Worm (Caenorhabditis elegans): ENCODE measurements around the gene Y39A1A.3.

Gene Y39A1A.3

ce11 chrIII:10575320-10575719, 21.0 kb downstream of the Y39A1A.3 start, which contains the start of gene Y45F3A.4:
Y45F3A.4 (minus strand) TSS chrIII:10575420.
- no peak for TF ChIP-seq elt-1 (tag; optimal IDR thresholded peaks at IDR 0.05; ENCODE audit: borderline replicate concordance, insufficient read depth)
- TF ChIP-seq nhr-2 (tag; optimal IDR thresholded peaks at IDR 0.05) = no peak
- no peak for TF ChIP-seq pha-4 (tag; optimal IDR thresholded peaks at IDR 0.05)
- no peak for TF ChIP-seq ceh-43 (GFP tag; optimal IDR thresholded peaks at IDR 0.05)
- TF ChIP-seq blmp-1 (tag; optimal IDR thresholded peaks at IDR 0.05) = no peak
- TF ChIP-seq snpc-4 (tag; optimal IDR thresholded peaks at IDR 0.05) = no peak
- no peak for TF ChIP-seq elt-3 (tag; optimal IDR thresholded peaks at IDR 0.05)
- TF ChIP-seq bed-3 (GFP tag; optimal IDR thresholded peaks at IDR 0.05) = no peak
- TF ChIP-seq ham-2 (GFP tag; optimal IDR thresholded peaks at IDR 0.05) = no peak
- no peak for TF ChIP-seq mab-5 (tag; optimal IDR thresholded peaks at IDR 0.05)
- TF ChIP-seq nhr-237 (tag; optimal IDR thresholded peaks at IDR 0.05) = no peak
- TF ChIP-seq cnd-1 (tag; optimal IDR thresholded peaks at IDR 0.05) = no peak
- no peak for TF ChIP-seq M03D4.4 (tag; optimal IDR thresholded peaks at IDR 0.05)

- no peak for TF ChIP-seq elt-1 (tag; optimal IDR thresholded peaks at IDR 0.05; ENCODE audit: borderline replicate concordance, insufficient read depth)
- no peak for TF ChIP-seq cnd-1 (tag; optimal IDR thresholded peaks at IDR 0.05)
- no peak for TF ChIP-seq lin-13 (tag; optimal IDR thresholded peaks at IDR 0.05)
- TF ChIP-seq flh-1 (GFP tag; optimal IDR thresholded peaks at IDR 0.05) = no peak
- TF ChIP-seq elt-3 (tag; optimal IDR thresholded peaks at IDR 0.05) = no peak
- TF ChIP-seq snpc-4 (tag; optimal IDR thresholded peaks at IDR 0.05) = no peak
- TF ChIP-seq nhr-28 (tag; optimal IDR thresholded peaks at IDR 0.05) = no peak
- no peak for TF ChIP-seq ceh-39 (tag; optimal IDR thresholded peaks at IDR 0.05)
- TF ChIP-seq nhr-237 (tag; optimal IDR thresholded peaks at IDR 0.05) = no peak
- TF ChIP-seq ceh-43 (GFP tag; optimal IDR thresholded peaks at IDR 0.05) = no peak
- no peak for TF ChIP-seq tbx-8 (GFP tag; optimal IDR thresholded peaks at IDR 0.05)
- no peak for TF ChIP-seq ham-2 (GFP tag; optimal IDR thresholded peaks at IDR 0.05)
- no peak for TF ChIP-seq unc-39 (tag; optimal IDR thresholded peaks at IDR 0.05)
- TF ChIP-seq lin-32 (GFP tag; optimal IDR thresholded peaks at IDR 0.05) = no peak
Observed at ce11 chrIII:10569246-10569645, 27.0 kb downstream of the Y39A1A.3 start.

- TF ChIP-seq sem-2 (GFP tag; optimal IDR thresholded peaks at IDR 0.05) = no peak
- no peak for TF ChIP-seq ham-2 (GFP tag; optimal IDR thresholded peaks at IDR 0.05)
- TF ChIP-seq nhr-12 (tag; optimal IDR thresholded peaks at IDR 0.05) = no peak
- no peak for TF ChIP-seq flh-1 (GFP tag; optimal IDR thresholded peaks at IDR 0.05)
- TF ChIP-seq snpc-4 (tag; optimal IDR thresholded peaks at IDR 0.05) = no peak
- no peak for TF ChIP-seq lin-13 (tag; optimal IDR thresholded peaks at IDR 0.05)
- no peak for TF ChIP-seq nhr-237 (tag; optimal IDR thresholded peaks at IDR 0.05)
- no peak for TF ChIP-seq nhr-28 (tag; optimal IDR thresholded peaks at IDR 0.05)
- TF ChIP-seq ceh-83 (GFP tag; optimal IDR thresholded peaks at IDR 0.05) = no peak
- TF ChIP-seq mls-2 (tag; optimal IDR thresholded peaks at IDR 0.05) = no peak
Observed at ce11 chrIII:10565926-10566325, 30.4 kb downstream of the Y39A1A.3 start, which contains the start of gene acdh-11. acdh-11 (plus strand) TSS chrIII:10566258.

- TF ChIP-seq elt-1 (tag; optimal IDR thresholded peaks at IDR 0.05; ENCODE audit: borderline replicate concordance, insufficient read depth) = peak; percentile 41
- no peak for TF ChIP-seq nhr-28 (tag; optimal IDR thresholded peaks at IDR 0.05)
Observed at ce11 chrIII:10562542-10562941, 33.7 kb downstream of the Y39A1A.3 start.

- TF ChIP-seq zip-8 (tag; optimal IDR thresholded peaks at IDR 0.05) (no peak), ceh-39 (tag; optimal IDR thresholded peaks at IDR 0.05) (no peak), ceh-43 (GFP tag; optimal IDR thresholded peaks at IDR 0.05) (no peak), ham-2 (GFP tag; optimal IDR thresholded peaks at IDR 0.05) (no peak), cnd-1 (tag; optimal IDR thresholded peaks at IDR 0.05) (no peak), elt-3 (tag; optimal IDR thresholded peaks at IDR 0.05) (no peak), mep-1 (tag; optimal IDR thresholded peaks at IDR 0.05) (no peak), nhr-237 (tag; optimal IDR thresholded peaks at IDR 0.05) (no peak), mls-2 (tag; optimal IDR thresholded peaks at IDR 0.05) (no peak), flh-1 (GFP tag; optimal IDR thresholded peaks at IDR 0.05) (no peak)
Observed at ce11 chrIII:10561904-10562303, 34.4 kb downstream of the Y39A1A.3 start, which contains the start of gene Y45F3A.1. Y45F3A.1 (minus strand) TSS chrIII:10561915.

- TF ChIP-seq snpc-4 (tag; optimal IDR thresholded peaks at IDR 0.05) = no peak
- no peak for TF ChIP-seq lin-13 (tag; optimal IDR thresholded peaks at IDR 0.05)
- TF ChIP-seq elt-1 (tag; optimal IDR thresholded peaks at IDR 0.05; ENCODE audit: borderline replicate concordance, insufficient read depth) = no peak
- no peak for TF ChIP-seq sptf-1 (tag; optimal IDR thresholded peaks at IDR 0.05)
- TF ChIP-seq M03D4.4 (tag; optimal IDR thresholded peaks at IDR 0.05) = no peak
- no peak for TF ChIP-seq nhr-28 (tag; optimal IDR thresholded peaks at IDR 0.05)
Observed at ce11 chrIII:10560296-10560695, 36.0 kb downstream of the Y39A1A.3 start, which contains the start of gene rab-30. rab-30 (plus strand) TSS chrIII:10560596.
